Fruit fly (Drosophila melanogaster): ENCODE data around the gene scf.

scf gene

dm6 chr3L:1250396-1250795 is 48.1 kb upstream of the scf start, which contains the start of gene Bfc:
TSS of gene Bfc (plus strand) at chr3L:1250696.
- TF ChIP-seq lola (GFP tag; optimal IDR thresholded peaks at IDR 0.05) (no peak), pho (GFP tag; optimal IDR thresholded peaks at IDR 0.05) (no peak), ara (GFP tag; IDR thresholded peaks at IDR 0.05) (no peak), BEAF-32 (GFP tag; optimal IDR thresholded peaks at IDR 0.05) (no peak), CG6791 (GFP tag; IDR thresholded peaks at IDR 0.05; ENCODE audit: partially characterized antibody) (no peak)

- no peak for TF ChIP-seq CG6791 (GFP tag; IDR thresholded peaks at IDR 0.05; ENCODE audit: partially characterized antibody)
- no peak for TF ChIP-seq CG17912 (GFP tag; optimal IDR thresholded peaks at IDR 0.05)
- no peak for TF ChIP-seq CG12391 (tag; optimal IDR thresholded peaks at IDR 0.05)
- no peak for TF ChIP-seq nom (GFP tag; optimal IDR thresholded peaks at IDR 0.05)
- TF ChIP-seq tll (GFP tag; optimal IDR thresholded peaks at IDR 0.05), result no peak
- no peak for TF ChIP-seq Dip3 (GFP tag; optimal IDR thresholded peaks at IDR 0.05)
- TF ChIP-seq CG7745 (tag; optimal IDR thresholded peaks at IDR 0.05), result no peak
- no peak for TF ChIP-seq lbe (GFP tag; optimal IDR thresholded peaks at IDR 0.05)
- TF ChIP-seq eve (GFP tag; optimal IDR thresholded peaks at IDR 0.05), result no peak
- TF ChIP-seq Kr (GFP tag; optimal IDR thresholded peaks at IDR 0.05), result no peak
- TF ChIP-seq sqz (GFP tag; optimal IDR thresholded peaks at IDR 0.05), result no peak
- no peak for TF ChIP-seq ham (GFP tag; IDR thresholded peaks at IDR 0.05)
Measured at dm6 chr3L:1251712-1252111, 46.8 kb upstream of the scf start, which contains the start of the genes CG9130 and CG9133. TSS of gene CG9130 (plus strand) at chr3L:1252012. TSS of gene CG9133 (plus strand) at chr3L:1252012.

- TF ChIP-seq Drgx (GFP tag; IDR thresholded peaks at IDR 0.05) (0 out of 2 replicates have a peak, but pooled peaks have one; percentile 33), CG5180 (GFP tag; optimal IDR thresholded peaks at IDR 0.05) (peak; percentile 83), CG12104 (GFP tag; optimal IDR thresholded peaks at IDR 0.05) (no peak), sens (GFP tag) (peak; percentile 18), zen2 (GFP tag; IDR thresholded peaks at IDR 0.05; ENCODE audit: partially characterized antibody) (0 out of 3 replicates have a peak, but pooled peaks have one; percentile 19), sna (GFP tag; IDR thresholded peaks at IDR 0.05; ENCODE audit: partially characterized antibody) (no peak), Blimp-1 (GFP tag; optimal IDR thresholded peaks at IDR 0.05) (peak; percentile 89), CG13287 (GFP tag; IDR thresholded peaks at IDR 0.05; ENCODE audit: partially characterized antibody) (0 out of 2 replicates have a peak, but pooled peaks have one; percentile 20), odd (GFP tag; optimal IDR thresholded peaks at IDR 0.05) (peak; percentile 6), Mrtf (GFP tag; IDR thresholded peaks at IDR 0.05) (no peak), z (GFP tag; IDR thresholded peaks at IDR 0.05) (peak; percentile 81; the same call in 2 of the 3 replicates), Tbp (GFP tag; optimal IDR thresholded peaks at IDR 0.05) (no peak), crp (GFP tag; optimal IDR thresholded peaks at IDR 0.05) (no peak), Trl (optimal IDR thresholded peaks at IDR 0.05) (peak; percentile 11 to 22), Trl (GFP tag; optimal IDR thresholded peaks at IDR 0.05) (no peak), maf-S (GFP tag; optimal IDR thresholded peaks at IDR 0.05) (no peak), CG8281 (tag; optimal IDR thresholded peaks at IDR 0.05) (no peak), dan (GFP tag; IDR thresholded peaks at IDR 0.05) (no peak), zf30C (GFP tag; optimal IDR thresholded peaks at IDR 0.05) (no peak), CG11093 (GFP tag; IDR thresholded peaks at IDR 0.05) (no peak), Myb (GFP tag; optimal IDR thresholded peaks at IDR 0.05) (no peak), CG6689 (GFP tag; IDR thresholded peaks at IDR 0.05) (no peak), nom (GFP tag; optimal IDR thresholded peaks at IDR 0.05) (peak; percentile 55), Med (GFP tag) (peak; percentile 42), psq (GFP tag; optimal IDR thresholded peaks at IDR 0.05) (no peak), CG5953 (GFP tag; IDR thresholded peaks at IDR 0.05) (no peak), CG10543 (GFP tag; optimal IDR thresholded peaks at IDR 0.05) (peak; percentile 4), chinmo (GFP tag; IDR thresholded peaks at IDR 0.05; ENCODE audit: partially characterized antibody) (peak; percentile 86; the same call in 2 of the 4 replicates), Deaf1 (tag; optimal IDR thresholded peaks at IDR 0.05) (peak; percentile 90), CG15696 (tag; optimal IDR thresholded peaks at IDR 0.05) (no peak)
Measured at dm6 chr3L:1256061-1256780, 42.3 kb upstream of the scf start, which contains the start of gene tfc. TSS of gene tfc (plus strand) at chr3L:1256449.
